Worm (Caenorhabditis elegans) whole organism, young adult: ENCODE results near the gene gipc-2.

Experiments
- B0035.1 ChIP-seq: sonication (generic microtip); optimal IDR thresholded peaks from 2 replicates; lab custom pipeline; 2016; ENCODE audit warnings: missing genetic modification characterization, mild to moderate bottlenecking, missing compliant biosample characterization, missing genotype, missing genetic modification reagents
- B0336.3 ChIP-seq: fragments of 200-800 bp; sonication (Bioruptor generic); IDR thresholded peaks from 2 replicates; pipeline ENCODE4 v1.3.6; 2022; ENCODE audit warnings: missing genetic modification characterization, missing compliant biosample characterization
- C06A6.2 ChIP-seq: fragments of 200-800 bp; sonication (Bioruptor generic); conservative IDR thresholded peaks from 2 replicates; pipeline ENCODE4 v1.3.6; 2022; ENCODE audit warnings: missing genetic modification characterization, missing compliant biosample characterization
- C17E4.6 ChIP-seq: fragments of 200-800 bp; sonication (Bioruptor generic); IDR thresholded peaks from 2 replicates; pipeline ENCODE4 v1.3.6; 2022; ENCODE audit warnings: missing genetic modification reagents, missing genetic modification characterization, missing compliant biosample characterization
- F10E7.11 ChIP-seq: sonication (generic microtip); optimal IDR thresholded peaks from 2 replicates; lab custom pipeline; 2017; ENCODE audit warnings: mild to moderate bottlenecking, missing genetic modification characterization, moderate library complexity, missing compliant biosample characterization
- F33H1.4 ChIP-seq: fragments of 200-800 bp; sonication (Bioruptor generic); IDR thresholded peaks from 2 replicates; pipeline ENCODE4 v1.3.6; 2022; ENCODE audit warnings: missing genetic modification reagents, missing genetic modification characterization, missing compliant biosample characterization
- F55B11.4 ChIP-seq: sonication (generic microtip); optimal IDR thresholded peaks from 2 replicates; lab custom pipeline; 2016; ENCODE audit warnings: missing compliant biosample characterization, missing genetic modification characterization, borderline replicate concordance; ENCODE audit not compliant: insufficient read depth
- K11D2.4 ChIP-seq: fragments of 200-800 bp; sonication (Bioruptor generic); IDR thresholded peaks from 2 replicates; pipeline ENCODE4 v1.3.6; 2022; ENCODE audit warnings: missing genetic modification reagents, missing genetic modification characterization, missing compliant biosample characterization
- K12H6.12 ChIP-seq: fragments of 200-800 bp; sonication (Bioruptor generic); optimal IDR thresholded peaks from 2 replicates; lab custom pipeline; 2018; ENCODE audit warnings: mild to moderate bottlenecking, missing genetic modification characterization, missing compliant biosample characterization
- T07F8.4 ChIP-seq: sonication (generic microtip); optimal IDR thresholded peaks from 2 replicates; lab custom pipeline; 2016; ENCODE audit warnings: mild to moderate bottlenecking, missing genetic modification characterization, moderate library complexity, missing compliant biosample characterization
- Y56A3A.18 ChIP-seq: fragments of 200-800 bp; sonication (Bioruptor generic); IDR thresholded peaks from 2 replicates; pipeline ENCODE4 v1.3.6; 2022; ENCODE audit warnings: missing genetic modification reagents, missing genetic modification characterization, missing compliant biosample characterization
- Y67H2A.10 ChIP-seq: fragments of 200-800 bp; sonication (Bioruptor generic); conservative IDR thresholded peaks from 2 replicates; pipeline ENCODE4 v1.3.6; 2022; ENCODE audit warnings: missing genetic modification reagents, missing genetic modification characterization, missing compliant biosample characterization
- aptf-3 ChIP-seq: fragments of 200-800 bp; sonication (Bioruptor generic); IDR thresholded peaks from 2 replicates; pipeline ENCODE4 v1.3.6; 2022; ENCODE audit warnings: missing genetic modification characterization, missing compliant biosample characterization
- atf-7 ChIP-seq: sonication (generic microtip); optimal IDR thresholded peaks from 2 replicates; lab custom pipeline; 2017; ENCODE audit warnings: mild to moderate bottlenecking, missing genetic modification characterization, missing compliant biosample characterization
- attf-3 ChIP-seq: fragments of 200-800 bp; sonication (Bioruptor generic); conservative IDR thresholded peaks from 2 replicates; pipeline ENCODE4 v1.3.6; 2022; ENCODE audit warnings: missing genetic modification reagents, missing genetic modification characterization, missing compliant biosample characterization
- attf-5 ChIP-seq: fragments of 200-800 bp; sonication (Bioruptor generic); optimal IDR thresholded peaks from 2 replicates; lab custom pipeline; 2018; ENCODE audit warnings: mild to moderate bottlenecking, missing genetic modification characterization, missing compliant biosample characterization
- cebp-1 ChIP-seq, 2 experiments: fragments of 200-800 bp in 1 of 2; sonication (Bioruptor generic) in 1 of 2; sonication (generic microtip) in 1 of 2; IDR thresholded peaks in 1 of 2; optimal IDR thresholded peaks in 1 of 2; 2 replicates each; pipeline versions ENCODE4 v1.3.6 to Lab custom; 2017 to 2022; ENCODE audit warnings: missing compliant biosample characterization in 2 of 2, missing genetic modification characterization in 2 of 2, mild to moderate bottlenecking in 1 of 2, missing genetic modification reagents in 1 of 2, moderate library complexity in 1 of 2
- ceh-40 ChIP-seq: fragments of 200-800 bp; sonication (Bioruptor generic); IDR thresholded peaks from 2 replicates; pipeline ENCODE4 v1.3.6; 2022; ENCODE audit warnings: missing genetic modification characterization, missing compliant biosample characterization
- ekl-4 ChIP-seq: fragments of 200-800 bp; sonication (Bioruptor generic); IDR thresholded peaks from 2 replicates; pipeline ENCODE4 v1.3.6; 2022; ENCODE audit warnings: missing genetic modification reagents, missing genetic modification characterization, missing compliant biosample characterization
- ets-4 ChIP-seq: fragments of 200-800 bp; sonication (Bioruptor generic); optimal IDR thresholded peaks from 2 replicates; lab custom pipeline; 2018; ENCODE audit warnings: mild to moderate bottlenecking, missing genetic modification characterization, missing compliant biosample characterization
- let-607 ChIP-seq, 2 experiments: fragments of 200-800 bp in 1 of 2; sonication (Bioruptor generic) in 1 of 2; sonication (generic microtip) in 1 of 2; optimal IDR thresholded peaks; 2 replicates each; lab custom pipeline; 2016 to 2018; ENCODE audit warnings: mild to moderate bottlenecking in 2 of 2, missing compliant biosample characterization in 2 of 2, missing genetic modification characterization in 2 of 2, moderate library complexity in 2 of 2, missing genotype in 1 of 2
- lin-35 ChIP-seq, 3 experiments: fragments of 150-350 bp in 2 of 3; sonication (generic microtip) in 1 of 3; optimal IDR thresholded peaks; 2 replicates each; lab custom pipeline; 2014 to 2018; ENCODE audit warnings: missing biosample characterization in 3 of 3, missing genetic modification characterization in 3 of 3, missing genetic modification reagents in 3 of 3
- lin-54 ChIP-seq: fragments of 200-800 bp; sonication (Bioruptor generic); optimal IDR thresholded peaks from 2 replicates; lab custom pipeline; 2018; ENCODE audit warnings: mild to moderate bottlenecking, missing genetic modification characterization, missing compliant biosample characterization
- mxl-1 ChIP-seq: sonication (generic microtip); optimal IDR thresholded peaks from 2 replicates; lab custom pipeline; 2016; ENCODE audit warnings: missing genetic modification characterization, missing compliant biosample characterization
- nhr-179 ChIP-seq: sonication (generic microtip); optimal IDR thresholded peaks from 2 replicates; lab custom pipeline; 2016; ENCODE audit warnings: mild to moderate bottlenecking, missing genetic modification characterization, missing compliant biosample characterization
- nhr-27 ChIP-seq: fragments of 200-800 bp; sonication (Bioruptor generic); optimal IDR thresholded peaks from 2 replicates; lab custom pipeline; 2018; ENCODE audit warnings: mild to moderate bottlenecking, missing genetic modification characterization, moderate library complexity, missing compliant biosample characterization
- rcor-1 ChIP-seq: fragments of 200-800 bp; sonication (Bioruptor generic); IDR thresholded peaks from 2 replicates; pipeline ENCODE4 v1.3.6; 2022; ENCODE audit warnings: missing genetic modification reagents, missing genetic modification characterization, missing compliant biosample characterization
- repo-1 ChIP-seq: sonication (generic microtip); optimal IDR thresholded peaks from 2 replicates; lab custom pipeline; 2017; ENCODE audit warnings: mild to moderate bottlenecking, missing genetic modification characterization, missing compliant biosample characterization
- snpc-1.3 ChIP-seq: sonication (generic microtip); optimal IDR thresholded peaks from 2 replicates; lab custom pipeline; 2017; ENCODE audit warnings: missing genetic modification characterization, mild to moderate bottlenecking, missing compliant biosample characterization, antibody characterized with exemption, moderate library complexity, missing genotype, missing genetic modification reagents; ENCODE audit not compliant: insufficient read depth
- snpc-3.4 ChIP-seq: sonication (generic microtip); optimal IDR thresholded peaks from 2 replicates; lab custom pipeline; 2017; ENCODE audit warnings: missing genetic modification characterization, mild to moderate bottlenecking, missing compliant biosample characterization, antibody characterized with exemption, moderate library complexity, missing genotype, missing genetic modification reagents
- sptf-2 ChIP-seq: fragments of 200-800 bp; sonication (Bioruptor generic); optimal IDR thresholded peaks from 2 replicates; lab custom pipeline; 2018; ENCODE audit warnings: mild to moderate bottlenecking, missing genetic modification characterization, missing compliant biosample characterization
- tbp1 ChIP-seq: fragments of 200-800 bp; sonication (Bioruptor generic); optimal IDR thresholded peaks from 2 replicates; lab custom pipeline; 2018; ENCODE audit warnings: mild to moderate bottlenecking, missing genetic modification characterization, missing compliant biosample characterization
- unc-130 ChIP-seq: sonication (generic microtip); optimal IDR thresholded peaks from 2 replicates; lab custom pipeline; 2016; ENCODE audit warnings: missing genetic modification reagents, missing genetic modification characterization, missing compliant biosample characterization
- unc-62 ChIP-seq: fragments of 150-350 bp; optimal IDR thresholded peaks from 2 replicates; lab custom pipeline; 2014; ENCODE audit warnings: missing biosample characterization, missing genetic modification reagents, missing genetic modification characterization
- ztf-18 ChIP-seq: sonication (generic microtip); optimal IDR thresholded peaks from 2 replicates; lab custom pipeline; 2016; ENCODE audit warnings: missing genotype, mild to moderate bottlenecking, missing genetic modification characterization, missing compliant biosample characterization

The gipc-2 gene

DNA sequence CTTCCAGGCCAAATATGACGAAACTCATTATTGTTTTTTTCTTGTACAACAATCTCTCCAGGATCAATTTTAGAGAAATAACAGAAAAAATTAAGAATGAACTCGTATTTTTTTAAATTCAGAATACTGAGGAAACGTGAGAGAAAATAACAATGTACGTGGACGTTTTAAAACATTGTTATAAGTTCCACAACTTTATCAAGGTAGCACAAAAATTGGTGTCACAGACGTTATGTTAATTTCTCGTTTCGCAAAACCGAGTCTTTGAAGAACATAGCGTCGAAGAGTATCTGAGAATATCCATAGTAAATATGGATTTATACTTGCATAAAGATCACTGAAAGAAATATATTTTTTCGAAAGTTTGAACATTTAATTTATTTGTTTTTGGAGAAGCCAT lies 23.6 kb upstream of the gipc-2 start, which contains the start of gene T04B2.8:
Gene T04B2.8 (minus strand): TSS at position 101 of the 400 bp plus-strand sequence.
- TF ChIP-seq B0035.1 (tag; lab: Kevin White, UChicago) (no peak), unc-62 (no peak), ztf-18 (tag; lab: Kevin White, UChicago) (no peak), F55B11.4 (tag; lab: Kevin White, UChicago) (no peak), aptf-3 (no peak), Y56A3A.18 (GFP tag; lab: Robert Waterston, UW) (no peak), K12H6.12 (no peak), snpc-3.4 (tag; lab: Kevin White, UChicago) (no peak), snpc-1.3 (tag; lab: Kevin White, UChicago) (no peak), T07F8.4 (tag; lab: Kevin White, UChicago) (no peak), K11D2.4 (GFP tag; lab: Robert Waterston, UW) (no peak), unc-130 (no peak), C17E4.6 (no peak), C06A6.2 (GFP tag; lab: Robert Waterston, UW) (no peak), attf-5 (GFP tag; lab: Kevin White, UChicago) (no peak)

DNA sequence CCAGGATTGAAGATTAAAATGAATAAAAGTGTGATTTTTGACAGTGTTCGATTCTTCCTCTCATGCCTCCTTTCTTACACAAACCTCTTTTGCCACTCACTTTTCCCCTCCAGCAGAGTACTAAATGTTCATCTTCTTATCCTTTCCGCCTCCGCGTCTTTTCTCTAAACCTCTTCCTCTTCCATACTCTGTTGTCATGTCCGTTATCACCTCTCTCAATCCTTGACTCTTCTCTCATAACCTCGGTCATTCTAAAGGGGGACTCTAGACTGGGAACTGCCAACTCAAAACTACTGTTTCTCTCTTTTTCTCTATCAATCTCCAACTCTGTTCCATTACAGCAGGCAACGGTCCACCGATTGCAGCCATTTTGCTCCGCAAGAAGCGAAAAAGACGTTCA lies 20.8 kb upstream of the gipc-2 start:
- no peak for TF ChIP-seq repo-1 (tag; lab: Kevin White, UChicago)

DNA sequence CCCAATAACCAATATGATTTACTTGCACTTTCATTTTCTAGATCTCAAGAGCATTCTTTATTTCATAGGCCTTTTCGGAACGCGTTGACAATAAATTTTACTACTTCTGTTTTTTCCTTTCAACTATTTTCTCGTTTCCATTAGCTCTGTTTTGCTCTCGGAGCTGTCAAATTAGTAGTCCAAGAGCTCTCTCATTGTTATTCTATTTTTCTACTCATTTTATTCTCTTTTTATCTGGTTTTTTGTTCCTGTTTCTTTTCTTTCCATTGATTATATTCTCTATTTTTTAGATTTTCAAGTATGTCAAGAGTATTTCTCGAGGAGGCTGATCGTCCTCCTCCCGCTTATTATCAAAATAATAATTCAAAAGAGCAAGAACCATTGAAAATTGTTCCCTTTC lies 19.6 kb upstream of the gipc-2 start, which contains the start of gene T04B2.3:
Gene T04B2.3 (plus strand): TSS at position 301 of the 400 bp plus-strand sequence.
- TF ChIP-seq rcor-1: no peak
- TF ChIP-seq snpc-1.3 (tag; lab: Kevin White, UChicago): no peak
- no peak for TF ChIP-seq lin-54 (GFP tag; lab: Kevin White, UChicago)
- TF ChIP-seq attf-3 (GFP tag; lab: Robert Waterston, UW): no peak
- TF ChIP-seq B0035.1 (tag; lab: Kevin White, UChicago): no peak
- TF ChIP-seq atf-7 (tag; lab: Kevin White, UChicago): no peak
- TF ChIP-seq nhr-27: no peak
- TF ChIP-seq tbp1 (GFP tag; lab: Kevin White, UChicago): no peak

- TF ChIP-seq B0035.1 (tag; lab: Kevin White, UChicago): no peak
- TF ChIP-seq C06A6.2 (GFP tag; lab: Robert Waterston, UW): no peak
- no peak for TF ChIP-seq Y67H2A.10 (GFP tag; lab: Robert Waterston, UW)
- TF ChIP-seq snpc-1.3 (tag; lab: Kevin White, UChicago): no peak
- TF ChIP-seq mxl-1 (tag; lab: Kevin White, UChicago): no peak
- no peak for TF ChIP-seq ceh-40 (GFP tag; lab: Robert Waterston, UW)
- TF ChIP-seq cebp-1 (GFP tag; IDR thresholded peaks at IDR 0.05; lab: Robert Waterston, UW): no peak
- no peak for TF ChIP-seq cebp-1 (tag; optimal IDR thresholded peaks at IDR 0.05; lab: Kevin White, UChicago)
- TF ChIP-seq B0336.3: no peak
- no peak for TF ChIP-seq unc-130
- TF ChIP-seq sptf-2: no peak
- TF ChIP-seq nhr-179: no peak
- no peak for TF ChIP-seq ekl-4 (GFP tag; lab: Robert Waterston, UW)
- no peak for TF ChIP-seq F33H1.4
- no peak for TF ChIP-seq lin-35 (GFP tag; optimal IDR thresholded peaks at IDR 0.05; lab: Kevin White, UChicago)
- no peak for TF ChIP-seq let-607 (tag; optimal IDR thresholded peaks at IDR 0.05; lab: Kevin White, UChicago)
- TF ChIP-seq ets-4 (GFP tag; lab: Kevin White, UChicago): no peak
- no peak for TF ChIP-seq F10E7.11 (tag; lab: Kevin White, UChicago)
Measured at ce11 chrIV:10046005-10046404, 18.5 kb upstream of the gipc-2 start.
